Worm (Caenorhabditis elegans) whole organism, L4 larva: ENCODE results near the gene R11F4.2.

Experiments
- F10B5.3 ChIP-seq: sonication (generic microtip); optimal IDR thresholded peaks from 2 replicates; lab custom pipeline; 2016; ENCODE audit warnings: mild to moderate bottlenecking, missing genetic modification characterization, missing compliant biosample characterization
- F26F4.8 ChIP-seq: fragments of 200-800 bp; sonication (Bioruptor generic); conservative IDR thresholded peaks from 2 replicates; pipeline ENCODE4 v1.3.6; 2022; ENCODE audit warnings: missing genetic modification characterization, missing compliant biosample characterization
- F37D6.2 ChIP-seq: sonication (generic microtip); optimal IDR thresholded peaks from 2 replicates; lab custom pipeline; 2016; ENCODE audit warnings: mild to moderate bottlenecking, missing genetic modification characterization, missing compliant biosample characterization
- F44E2.7 ChIP-seq: fragments of 200-800 bp; sonication (Bioruptor generic); IDR thresholded peaks from 2 replicates; pipeline ENCODE4 v2.1.2; 2022; ENCODE audit warnings: missing genetic modification characterization, missing compliant biosample characterization
- T26A8.4 ChIP-seq: fragments of 200-800 bp; sonication (Bioruptor generic); IDR thresholded peaks from 2 replicates; pipeline ENCODE4 v1.3.6; 2022; ENCODE audit warnings: missing genetic modification characterization, missing compliant biosample characterization
- Y5F2A.4 ChIP-seq: fragments of 200-800 bp; sonication (Bioruptor generic); optimal IDR thresholded peaks from 2 replicates; lab custom pipeline; 2018; ENCODE audit warnings: mild to moderate bottlenecking, missing genetic modification characterization, missing compliant biosample characterization
- Y75B8A.6 ChIP-seq: fragments of 200-800 bp; sonication (Bioruptor generic); IDR thresholded peaks from 2 replicates; pipeline ENCODE4 v1.3.6; 2022; ENCODE audit warnings: missing genetic modification reagents, missing genetic modification characterization, missing compliant biosample characterization
- ZK337.2 ChIP-seq: fragments of 200-800 bp; sonication (Bioruptor generic); IDR thresholded peaks from 2 replicates; pipeline ENCODE4 v1.3.6; 2022; ENCODE audit warnings: missing genetic modification reagents, missing genetic modification characterization, missing compliant biosample characterization
- ZK546.5 ChIP-seq, 2 experiments: sonication (generic microtip); optimal IDR thresholded peaks; 2 replicates each; lab custom pipeline; 2017; ENCODE audit warnings: missing biosample characterization in 2 of 2, missing genetic modification characterization in 2 of 2
- aha-1 ChIP-seq: fragments of 150-350 bp; peaks from one replicate; lab custom pipeline; 2014; ENCODE audit warnings: missing biosample characterization, missing genetic modification characterization
- aly-2 ChIP-seq: sonication (generic microtip); optimal IDR thresholded peaks from 2 replicates; lab custom pipeline; 2018; ENCODE audit warnings: missing biosample characterization, missing genetic modification characterization
- ama-1 ChIP-seq: fragments of 150-350 bp; optimal IDR thresholded peaks from 2 replicates; lab custom pipeline; 2014; ENCODE audit warnings: inconsistent platforms, mixed read lengths
- attf-4 ChIP-seq: sonication (generic microtip); optimal IDR thresholded peaks from 3 replicates; lab custom pipeline; 2017; ENCODE audit warnings: missing biosample characterization, missing genetic modification characterization
- ceh-20 ChIP-seq: fragments of 200-800 bp; sonication (Bioruptor generic); IDR thresholded peaks from 2 replicates; pipeline ENCODE4 v1.3.6; 2022; ENCODE audit warnings: missing genetic modification reagents, missing genetic modification characterization, missing compliant biosample characterization
- ces-1 ChIP-seq: fragments of 150-350 bp; sonication (generic microtip); optimal IDR thresholded peaks from 4 replicates; lab custom pipeline; 2014; ENCODE audit warnings: missing biosample characterization, missing genetic modification reagents, missing genetic modification characterization
- daf-19 ChIP-seq: fragments of 200-800 bp; sonication (Bioruptor generic); conservative IDR thresholded peaks from 2 replicates; pipeline ENCODE4 v1.3.6; 2022; ENCODE audit warnings: missing genetic modification characterization, missing compliant biosample characterization
- daf-8 ChIP-seq: fragments of 200-800 bp; sonication (Bioruptor generic); IDR thresholded peaks from 2 replicates; pipeline ENCODE4 v1.3.6; 2022; ENCODE audit warnings: missing genetic modification characterization, missing compliant biosample characterization
- dmd-6 ChIP-seq: fragments of 200-800 bp; sonication (Bioruptor generic); IDR thresholded peaks from 2 replicates; pipeline ENCODE4 v1.3.6; 2022; ENCODE audit warnings: missing genetic modification reagents, missing genetic modification characterization, missing compliant biosample characterization
- dmd-8 ChIP-seq: fragments of 200-800 bp; sonication (Bioruptor generic); IDR thresholded peaks from 2 replicates; pipeline ENCODE4 v1.3.6; 2022; ENCODE audit warnings: missing genetic modification characterization, missing compliant biosample characterization
- egl-43 ChIP-seq: fragments of 200-800 bp; sonication (Bioruptor generic); IDR thresholded peaks from 2 replicates; pipeline ENCODE4 v1.3.6; 2022; ENCODE audit warnings: missing genetic modification reagents, missing genetic modification characterization, missing compliant biosample characterization
- fos-1 ChIP-seq: fragments of 150-350 bp; optimal IDR thresholded peaks from 2 replicates; lab custom pipeline; 2014; ENCODE audit warnings: missing biosample characterization, missing genetic modification characterization
- gei-8 ChIP-seq: fragments of 200-800 bp; sonication (Bioruptor generic); optimal IDR thresholded peaks from 2 replicates; lab custom pipeline; 2018; ENCODE audit warnings: mild to moderate bottlenecking, missing genetic modification characterization, missing compliant biosample characterization
- hif-1 ChIP-seq, 2 experiments: sonication (generic microtip); optimal IDR thresholded peaks; 2 replicates each; lab custom pipeline; 2016 to 2017; ENCODE audit warnings: missing compliant biosample characterization in 2 of 2, missing genetic modification characterization in 2 of 2, missing genetic modification reagents in 2 of 2, missing genotype in 2 of 2, mild to moderate bottlenecking in 1 of 2
- hlh-11 ChIP-seq: fragments of 200-800 bp; sonication (Bioruptor generic); optimal IDR thresholded peaks from 2 replicates; lab custom pipeline; 2018; ENCODE audit warnings: mild to moderate bottlenecking, missing genetic modification characterization, missing compliant biosample characterization
- hlh-30 ChIP-seq: sonication (generic microtip); optimal IDR thresholded peaks from 2 replicates; lab custom pipeline; 2017; ENCODE audit warnings: antibody characterized with exemption, mild to moderate bottlenecking, missing genetic modification characterization, missing compliant biosample characterization; ENCODE audit not compliant: insufficient read depth
- hmg-1.1 ChIP-seq: fragments of 200-800 bp; sonication (Bioruptor generic); IDR thresholded peaks from 2 replicates; pipeline ENCODE4 v1.3.6; 2022; ENCODE audit warnings: missing genetic modification reagents, missing genetic modification characterization, missing compliant biosample characterization
- jun-1 ChIP-seq: fragments of 150-350 bp; optimal IDR thresholded peaks from 2 replicates; lab custom pipeline; 2014; ENCODE audit warnings: missing biosample characterization, missing genetic modification reagents, missing genetic modification characterization
- lim-7 ChIP-seq: fragments of 200-800 bp; sonication (Bioruptor generic); IDR thresholded peaks from 2 replicates; pipeline ENCODE4 v1.3.6; 2022; ENCODE audit warnings: missing genetic modification characterization, missing compliant biosample characterization
- lin-38 ChIP-seq: fragments of 200-800 bp; sonication (Bioruptor generic); IDR thresholded peaks from 2 replicates; pipeline ENCODE4 v1.3.6; 2022; ENCODE audit warnings: missing genetic modification reagents, missing genetic modification characterization, missing compliant biosample characterization
- lin-39 ChIP-seq: fragments of 150-350 bp; optimal IDR thresholded peaks from 2 replicates; lab custom pipeline; 2014; ENCODE audit warnings: missing biosample characterization, missing genetic modification reagents, missing genetic modification characterization
- madf-9 ChIP-seq: fragments of 200-800 bp; sonication (Bioruptor generic); conservative IDR thresholded peaks from 2 replicates; pipeline ENCODE4 v1.3.6; 2022; ENCODE audit warnings: missing genetic modification reagents, missing genetic modification characterization, missing compliant biosample characterization
- mdl-1 ChIP-seq, 2 experiments: fragments of 150-350 bp in 1 of 2; sonication (generic microtip) in 1 of 2; optimal IDR thresholded peaks; 2 replicates each; lab custom pipeline; 2014 to 2017; ENCODE audit warnings: missing biosample characterization in 2 of 2, missing genetic modification characterization in 2 of 2
- mxl-2 ChIP-seq: fragments of 200-800 bp; sonication (Bioruptor generic); conservative IDR thresholded peaks from 2 replicates; pipeline ENCODE4 v1.3.6; 2022; ENCODE audit warnings: missing genetic modification reagents, missing genetic modification characterization, missing compliant biosample characterization
- nhr-11 ChIP-seq: fragments of 150-350 bp; optimal IDR thresholded peaks from 2 replicates; lab custom pipeline; 2014; ENCODE audit warnings: missing biosample characterization, missing genetic modification characterization
- nhr-42 ChIP-seq: fragments of 200-800 bp; sonication (Bioruptor generic); IDR thresholded peaks from 2 replicates; pipeline ENCODE4 v1.3.6; 2022; ENCODE audit warnings: missing genetic modification characterization, missing compliant biosample characterization
- nhr-6 ChIP-seq: fragments of 150-350 bp; optimal IDR thresholded peaks from 2 replicates; lab custom pipeline; 2014; ENCODE audit warnings: missing biosample characterization, missing genetic modification characterization
- nhr-76 ChIP-seq: fragments of 150-350 bp; optimal IDR thresholded peaks from 2 replicates; lab custom pipeline; 2014; ENCODE audit warnings: missing biosample characterization, missing genetic modification characterization
- nhr-77 ChIP-seq: fragments of 150-350 bp; optimal IDR thresholded peaks from 2 replicates; lab custom pipeline; 2014; ENCODE audit warnings: missing biosample characterization, missing genetic modification characterization
- pha-4 ChIP-seq, 2 experiments: fragments of 150-350 bp in 1 of 2; fragments of 200-800 bp in 1 of 2; sonication (Bioruptor generic) in 1 of 2; IDR thresholded peaks in 1 of 2; optimal IDR thresholded peaks in 1 of 2; 2 replicates each; pipeline versions ENCODE4 v1.3.6 to Lab custom; 2014 to 2022; ENCODE audit warnings: missing genetic modification characterization in 2 of 2, missing genetic modification reagents in 2 of 2, missing biosample characterization in 1 of 2, missing compliant biosample characterization in 1 of 2
- php-3 ChIP-seq: fragments of 200-800 bp; sonication (Bioruptor generic); IDR thresholded peaks from 2 replicates; pipeline ENCODE4 v1.3.6; 2022; ENCODE audit warnings: missing genetic modification reagents, missing genetic modification characterization, missing compliant biosample characterization
- pqm-1 ChIP-seq: sonication (generic microtip); optimal IDR thresholded peaks from 2 replicates; lab custom pipeline; 2017; ENCODE audit warnings: missing biosample characterization, missing genetic modification characterization
- skn-1 ChIP-seq: fragments of 150-350 bp; optimal IDR thresholded peaks from 2 replicates; lab custom pipeline; 2014; ENCODE audit warnings: missing biosample characterization, missing genetic modification characterization
- snpc-1.2 ChIP-seq: fragments of 200-800 bp; sonication (Bioruptor generic); IDR thresholded peaks from 2 replicates; pipeline ENCODE4 v1.3.6; 2022; ENCODE audit warnings: missing genetic modification reagents, missing genetic modification characterization, missing compliant biosample characterization
- spr-1 ChIP-seq: sonication (generic microtip); optimal IDR thresholded peaks from 2 replicates; lab custom pipeline; 2016; ENCODE audit warnings: mild to moderate bottlenecking, missing genetic modification characterization, missing compliant biosample characterization
- spr-3 ChIP-seq: fragments of 200-800 bp; sonication (Bioruptor generic); optimal IDR thresholded peaks from 2 replicates; lab custom pipeline; 2018; ENCODE audit warnings: mild to moderate bottlenecking, missing genetic modification characterization, missing compliant biosample characterization
- tra-1 ChIP-seq: fragments of 200-800 bp; sonication (Bioruptor generic); IDR thresholded peaks from 2 replicates; pipeline ENCODE4 v1.3.6; 2022; ENCODE audit warnings: missing genetic modification reagents, missing genetic modification characterization, missing compliant biosample characterization
- vab-7 ChIP-seq: fragments of 200-800 bp; sonication (Bioruptor generic); IDR thresholded peaks from 2 replicates; pipeline ENCODE4 v1.3.6; 2022; ENCODE audit warnings: missing genetic modification reagents, missing genetic modification characterization, missing compliant biosample characterization
- zag-1 ChIP-seq: fragments of 150-350 bp; optimal IDR thresholded peaks from 2 replicates; lab custom pipeline; 2014; ENCODE audit warnings: missing biosample characterization, missing genetic modification characterization
- zfp-2 ChIP-seq: sonication (generic microtip); optimal IDR thresholded peaks from 2 replicates; lab custom pipeline; 2016; ENCODE audit warnings: mild to moderate bottlenecking, missing genetic modification characterization, missing compliant biosample characterization
- zfp-3 ChIP-seq: fragments of 200-800 bp; sonication (Bioruptor generic); conservative IDR thresholded peaks from 2 replicates; pipeline ENCODE4 v1.3.6; 2022; ENCODE audit warnings: missing genetic modification reagents, missing genetic modification characterization, missing compliant biosample characterization
- zip-2 ChIP-seq: fragments of 150-350 bp; optimal IDR thresholded peaks from 2 replicates; lab custom pipeline; 2014; ENCODE audit warnings: missing biosample characterization, missing genetic modification characterization

R11F4.2 gene

ce11 chrII:4044349-4044748 lies 38.5 kb upstream of the R11F4.2 start, which contains the start of gene rpn-11 (continued):
- peak; percentile 50 for TF ChIP-seq spr-1 (tag; lab: Kevin White, UChicago)
- no peak for TF ChIP-seq lin-39 (tag; lab: Kevin White, UChicago)
- TF ChIP-seq lim-7 (GFP tag; lab: Robert Waterston, UW) = no peak
- no peak for TF ChIP-seq skn-1
- no peak for TF ChIP-seq F10B5.3
- no peak for TF ChIP-seq snpc-1.2
- TF ChIP-seq madf-9 (GFP tag; lab: Robert Waterston, UW) = peak; percentile 59; the same call in 1 of the 2 replicates
- TF ChIP-seq aha-1 (tag; lab: Kevin White, UChicago) = peak; percentile 96
- 0 out of 2 replicates have a peak, but pooled peaks have one; percentile 13 for TF ChIP-seq Y75B8A.6 (GFP tag; lab: Robert Waterston, UW)
- TF ChIP-seq F44E2.7 (GFP tag; lab: Robert Waterston, UW) = no peak
- peak in 1 of 2 experiments; percentile 66 for TF ChIP-seq hif-1 (tag; optimal IDR thresholded peaks at IDR 0.05; lab: Kevin White, UChicago)
- peak; percentile 44 for TF ChIP-seq nhr-6
- TF ChIP-seq daf-8 = no peak
- no peak for TF ChIP-seq zip-2 (tag; lab: Kevin White, UChicago)
- peak; percentile 69 for TF ChIP-seq spr-3 (GFP tag; lab: Kevin White, UChicago)
- TF ChIP-seq Y5F2A.4 (GFP tag; lab: Kevin White, UChicago) = no peak
- no peak for TF ChIP-seq ZK546.5 (tag; optimal IDR thresholded peaks at IDR 0.05; lab: Kevin White, UChicago)
- TF ChIP-seq F26F4.8 (GFP tag; lab: Robert Waterston, UW) = no peak
- peak; percentile 51 for TF ChIP-seq nhr-11 (tag; lab: Kevin White, UChicago)
- TF ChIP-seq zag-1 (tag; lab: Kevin White, UChicago) = no peak
- peak; percentile 59; the same call in 1 of the 2 replicates for TF ChIP-seq pha-4 (GFP tag; IDR thresholded peaks at IDR 0.05; lab: Robert Waterston, UW)
- no peak for TF ChIP-seq pha-4 (tag; optimal IDR thresholded peaks at IDR 0.05; lab: Kevin White, UChicago)
- TF ChIP-seq tra-1 = peak; percentile 70; the same call in 1 of the 2 replicates
- TF ChIP-seq mxl-2 (GFP tag; lab: Robert Waterston, UW) = 0 out of 2 replicates have a peak, but pooled peaks have one; percentile 28
- no peak for TF ChIP-seq fos-1 (tag; lab: Kevin White, UChicago)
- TF ChIP-seq ZK337.2 (GFP tag; lab: Robert Waterston, UW) = peak; percentile 49; the same call in 1 of the 2 replicates
- peak; percentile 60; the same call in 1 of the 2 replicates for TF ChIP-seq php-3 (GFP tag; lab: Robert Waterston, UW)
- peak; percentile 54 for TF ChIP-seq F37D6.2 (tag; lab: Kevin White, UChicago)
- TF ChIP-seq hlh-11 (tag; lab: Kevin White, UChicago) = peak; percentile 85
- TF ChIP-seq mdl-1 (tag; optimal IDR thresholded peaks at IDR 0.05; lab: Kevin White, UChicago) = peak in 1 of 2 experiments; percentile 83
- no peak for TF ChIP-seq dmd-8 (GFP tag; lab: Robert Waterston, UW)
- TF ChIP-seq nhr-42 (GFP tag; lab: Robert Waterston, UW) = peak; percentile 53; the same call in 1 of the 2 replicates
- TF ChIP-seq hlh-30 (tag; lab: Kevin White, UChicago) = peak; percentile 77
- TF ChIP-seq lin-38 = peak; percentile 90
- peak; percentile 64 for TF ChIP-seq zfp-2 (tag; lab: Kevin White, UChicago)
- TF ChIP-seq vab-7 (GFP tag; lab: Robert Waterston, UW) = no peak
- TF ChIP-seq nhr-76 (tag; lab: Kevin White, UChicago) = no peak
- no peak for TF ChIP-seq pqm-1 (tag; lab: Kevin White, UChicago)
- no peak for TF ChIP-seq attf-4 (tag; lab: Kevin White, UChicago)
- TF ChIP-seq nhr-77 (tag; lab: Kevin White, UChicago) = peak; percentile 66
- TF ChIP-seq daf-19 (GFP tag; lab: Robert Waterston, UW) = 0 out of 2 replicates have a peak, but pooled peaks have one; percentile 39
- peak; percentile 54 for TF ChIP-seq jun-1 (tag; lab: Kevin White, UChicago)
- TF ChIP-seq dmd-6 (GFP tag; lab: Robert Waterston, UW) = peak; percentile 77
- peak; percentile 42 for TF ChIP-seq ama-1
- no peak for TF ChIP-seq gei-8
- TF ChIP-seq ceh-20 (GFP tag; lab: Robert Waterston, UW) = peak; percentile 61
- TF ChIP-seq T26A8.4 = peak; percentile 88
- TF ChIP-seq aly-2 (tag; lab: Kevin White, UChicago) = no peak
- TF ChIP-seq zfp-3 (GFP tag; lab: Robert Waterston, UW) = peak; percentile 92
- peak; percentile 74 for TF ChIP-seq hmg-1.1 (GFP tag; lab: Robert Waterston, UW)
- TF ChIP-seq egl-43 (GFP tag; lab: Robert Waterston, UW) = 0 out of 2 replicates have a peak, but pooled peaks have one; percentile 52
- TF ChIP-seq ces-1 = no peak
